Fruit fly (Drosophila melanogaster) whole organism, embryonic: ENCODE measurements around the gene CG44836.

Experiments
- Atf-2 ChIP-seq: fragments of 200-800 bp; sonication (Bioruptor generic); optimal IDR thresholded peaks from 2 replicates; lab custom pipeline; 2016; ENCODE audit warnings: missing biosample characterization, missing genetic modification characterization
- B-H1 ChIP-seq: fragments of 200-800 bp; sonication (Bioruptor generic); IDR thresholded peaks from 3 replicates; pipeline ENCODE4 v1.3.6; 2022; ENCODE audit warnings: missing biosample characterization, missing genetic modification characterization
- CG10147 ChIP-seq: fragments of 200-800 bp; sonication (Bioruptor generic); optimal IDR thresholded peaks from 2 replicates; lab custom pipeline; 2019; ENCODE audit warnings: missing biosample characterization, mild to moderate bottlenecking, missing genetic modification characterization, moderate library complexity
- CG12659 ChIP-seq: fragments of 200-800 bp; sonication (Bioruptor generic); optimal IDR thresholded peaks from 3 replicates; lab custom pipeline; 2017; ENCODE audit warnings: mild to moderate bottlenecking, missing biosample characterization, missing genetic modification reagents, missing genetic modification characterization
- CG13287 ChIP-seq: fragments of 200-800 bp; sonication (Bioruptor generic); IDR thresholded peaks from 2 replicates; pipeline ENCODE4 v1.3.6; 2022; ENCODE audit warnings: missing biosample characterization, missing genetic modification characterization; ENCODE audit not compliant: partially characterized antibody
- CG14710 ChIP-seq: fragments of 200-800 bp; sonication (Bioruptor generic); optimal IDR thresholded peaks from 3 replicates; lab custom pipeline; 2019; ENCODE audit warnings: missing biosample characterization, mild to moderate bottlenecking, missing genetic modification characterization, moderate library complexity
- CG15514 ChIP-seq: fragments of 200-800 bp; sonication (Bioruptor generic); optimal IDR thresholded peaks from 3 replicates; lab custom pipeline; 2017; ENCODE audit warnings: missing biosample characterization, missing genetic modification characterization, mild to moderate bottlenecking, moderate library complexity, missing genetic modification reagents
- CG18764 ChIP-seq: fragments of 200-800 bp; sonication (Bioruptor generic); optimal IDR thresholded peaks from 3 replicates; lab custom pipeline; 2016; ENCODE audit warnings: missing biosample characterization, missing genetic modification characterization
- CG31441 ChIP-seq: fragments of 200-800 bp; sonication (Bioruptor generic); IDR thresholded peaks from 2 replicates; pipeline ENCODE4 v1.3.6; 2022; ENCODE audit warnings: missing biosample characterization, missing genetic modification characterization
- CG34422 ChIP-seq: fragments of 200-800 bp; sonication (Bioruptor generic); IDR thresholded peaks from 3 replicates; pipeline ENCODE4 v1.3.6; 2022; ENCODE audit warnings: missing biosample characterization, missing genetic modification characterization
- CG4282 ChIP-seq: fragments of 200-800 bp; sonication (Bioruptor generic); optimal IDR thresholded peaks from 2 replicates; lab custom pipeline; 2016; ENCODE audit warnings: missing biosample characterization, missing genetic modification characterization
- CG4404 ChIP-seq: fragments of 200-800 bp; sonication (Bioruptor generic); IDR thresholded peaks from 2 replicates; pipeline ENCODE4 v1.3.6; 2022; ENCODE audit warnings: missing biosample characterization, missing genetic modification characterization
- CG6272 ChIP-seq: fragments of 200-800 bp; sonication (Bioruptor generic); IDR thresholded peaks from 2 replicates; pipeline ENCODE4 v1.3.6; 2022; ENCODE audit warnings: missing biosample characterization, missing genetic modification characterization
- CG7357 ChIP-seq: fragments of 200-800 bp; sonication (Bioruptor generic); IDR thresholded peaks from 3 replicates; pipeline ENCODE4 v1.3.6; 2022; ENCODE audit warnings: missing biosample characterization, missing genetic modification characterization
- CG7839 ChIP-seq: fragments of 200-800 bp; sonication (Bioruptor generic); optimal IDR thresholded peaks from 3 replicates; lab custom pipeline; 2018; ENCODE audit warnings: missing biosample characterization, mild to moderate bottlenecking, missing genetic modification characterization, moderate library complexity
- CG8944 ChIP-seq: fragments of 200-800 bp; sonication (Bioruptor generic); optimal IDR thresholded peaks from 3 replicates; lab custom pipeline; 2016; ENCODE audit warnings: missing biosample characterization, missing genetic modification characterization
- CG9727 ChIP-seq: fragments of 200-800 bp; sonication (Bioruptor generic); optimal IDR thresholded peaks from 3 replicates; lab custom pipeline; 2017; ENCODE audit warnings: missing biosample characterization, mild to moderate bottlenecking, missing genetic modification characterization
- CrebB ChIP-seq: fragments of 200-800 bp; sonication (Bioruptor generic); optimal IDR thresholded peaks from 3 replicates; lab custom pipeline; 2018; ENCODE audit warnings: missing biosample characterization, mild to moderate bottlenecking, missing genetic modification characterization
- Dp ChIP-seq: fragments of 200-800 bp; sonication (Bioruptor generic); optimal IDR thresholded peaks from 2 replicates; lab custom pipeline; 2018; ENCODE audit warnings: missing biosample characterization, mild to moderate bottlenecking, missing genetic modification characterization, moderate library complexity
- Dref ChIP-seq: fragments of 200-800 bp; sonication (Bioruptor generic); IDR thresholded peaks from 2 replicates; pipeline ENCODE4 v1.3.6; 2022; ENCODE audit warnings: missing biosample characterization, missing genetic modification characterization
- Ets97D ChIP-seq: fragments of 200-800 bp; sonication (Bioruptor generic); optimal IDR thresholded peaks from 3 replicates; lab custom pipeline; 2016; ENCODE audit warnings: missing biosample characterization, missing genetic modification characterization
- HLH4C ChIP-seq: fragments of 200-800 bp; sonication (Bioruptor generic); IDR thresholded peaks from 3 replicates; pipeline ENCODE4 v1.3.6; 2022; ENCODE audit warnings: missing biosample characterization, missing genetic modification characterization; ENCODE audit not compliant: partially characterized antibody
- HLH54F ChIP-seq: fragments of 200-800 bp; sonication (Bioruptor generic); optimal IDR thresholded peaks from 3 replicates; lab custom pipeline; 2016; ENCODE audit warnings: missing biosample characterization, missing genetic modification characterization
- MBD-R2 ChIP-seq: fragments of 200-800 bp; sonication (Bioruptor generic); IDR thresholded peaks from 2 replicates; pipeline ENCODE4 v1.3.6; 2022; ENCODE audit warnings: missing biosample characterization, missing genetic modification characterization
- Myb ChIP-seq: fragments of 200-800 bp; sonication (Bioruptor generic); optimal IDR thresholded peaks from 2 replicates; lab custom pipeline; 2016; ENCODE audit warnings: missing biosample characterization, missing genetic modification characterization
- Oli ChIP-seq: fragments of 200-800 bp; sonication (Bioruptor generic); optimal IDR thresholded peaks from 2 replicates; lab custom pipeline; 2018; ENCODE audit warnings: missing biosample characterization, mild to moderate bottlenecking, missing genetic modification characterization, moderate library complexity
- Stat92E ChIP-seq, 3 experiments: fragments of >200 bp in 2 of 3; fragments of 200-800 bp in 1 of 3; sonication (Bioruptor generic) in 1 of 3; optimal IDR thresholded peaks; 2 replicates each; lab custom pipeline; 2017 to 2019; ENCODE audit warnings: missing biosample characterization in 3 of 3, missing genetic modification characterization in 3 of 3, mild to moderate bottlenecking in 1 of 3, moderate library complexity in 1 of 3
- YL-1 ChIP-seq: fragments of 200-800 bp; sonication (Bioruptor generic); optimal IDR thresholded peaks from 3 replicates; lab custom pipeline; 2017; ENCODE audit warnings: missing biosample characterization, mild to moderate bottlenecking, missing genetic modification characterization
- ash1 ChIP-seq: fragments of 200-800 bp; sonication (Bioruptor generic); optimal IDR thresholded peaks from 2 replicates; lab custom pipeline; 2018; ENCODE audit warnings: missing biosample characterization, mild to moderate bottlenecking, missing genetic modification characterization
- bbx ChIP-seq: fragments of 200-800 bp; sonication (Bioruptor generic); IDR thresholded peaks from 2 replicates; pipeline ENCODE4 v1.3.6; 2022; ENCODE audit warnings: missing biosample characterization, missing genetic modification characterization; ENCODE audit not compliant: partially characterized antibody
- crp ChIP-seq, 2 experiments: fragments of 200-800 bp; sonication (Bioruptor generic); optimal IDR thresholded peaks; 2 replicates in 1 of 2; 3 replicates in 1 of 2; lab custom pipeline; 2017; ENCODE audit warnings: missing biosample characterization in 2 of 2, missing genetic modification characterization in 2 of 2, mild to moderate bottlenecking in 1 of 2, moderate library complexity in 1 of 2
- exex ChIP-seq: fragments of 200-800 bp; sonication (Bioruptor generic); optimal IDR thresholded peaks from 4 replicates; lab custom pipeline; 2018; ENCODE audit warnings: missing biosample characterization, mild to moderate bottlenecking, missing genetic modification characterization, moderate library complexity
- fd64A ChIP-seq: fragments of 200-800 bp; sonication (Bioruptor generic); optimal IDR thresholded peaks from 3 replicates; lab custom pipeline; 2018; ENCODE audit warnings: missing biosample characterization, mild to moderate bottlenecking, missing genetic modification characterization
- gem ChIP-seq: fragments of 200-800 bp; sonication (Bioruptor generic); optimal IDR thresholded peaks from 2 replicates; lab custom pipeline; 2019; ENCODE audit warnings: missing biosample characterization, mild to moderate bottlenecking, missing genetic modification characterization, moderate library complexity
- jing ChIP-seq: fragments of 200-800 bp; sonication (Bioruptor generic); optimal IDR thresholded peaks from 2 replicates; lab custom pipeline; 2018; ENCODE audit warnings: missing biosample characterization, mild to moderate bottlenecking, missing genetic modification characterization
- lov ChIP-seq, 2 experiments: fragments of 200-800 bp in 1 of 2; fragments of >200 bp in 1 of 2; sonication (Bioruptor generic) in 1 of 2; IDR thresholded peaks in 1 of 2; optimal IDR thresholded peaks in 1 of 2; 2 replicates in 1 of 2; 3 replicates in 1 of 2; pipeline versions ENCODE4 v1.3.6 to Lab custom; 2017 to 2022; ENCODE audit warnings: missing biosample characterization in 1 of 2, missing genetic modification characterization in 1 of 2
- mld ChIP-seq: fragments of 200-800 bp; sonication (Bioruptor generic); IDR thresholded peaks from 3 replicates; pipeline ENCODE4 v1.3.6; 2022; ENCODE audit warnings: missing biosample characterization, missing genetic modification characterization; ENCODE audit not compliant: partially characterized antibody
- phol ChIP-seq: fragments of 200-800 bp; sonication (Bioruptor generic); optimal IDR thresholded peaks from 3 replicates; lab custom pipeline; 2018; ENCODE audit warnings: missing biosample characterization, mild to moderate bottlenecking, missing genetic modification characterization, moderate library complexity
- psq ChIP-seq: fragments of 200-800 bp; sonication (Bioruptor generic); optimal IDR thresholded peaks from 2 replicates; lab custom pipeline; 2017; ENCODE audit warnings: missing biosample characterization, missing genetic modification characterization
- tin ChIP-seq: fragments of 200-800 bp; sonication (Bioruptor generic); optimal IDR thresholded peaks from 3 replicates; lab custom pipeline; 2016; ENCODE audit warnings: missing biosample characterization, missing genetic modification characterization
- trem ChIP-seq: fragments of 200-800 bp; optimal IDR thresholded peaks from 3 replicates; lab custom pipeline; 2019; ENCODE audit warnings: missing biosample characterization, mild to moderate bottlenecking, missing genetic modification characterization, moderate library complexity
- trh ChIP-seq: fragments of 200-800 bp; sonication (Bioruptor generic); optimal IDR thresholded peaks from 2 replicates; lab custom pipeline; 2016; ENCODE audit warnings: missing biosample characterization, missing genetic modification characterization
- unpg ChIP-seq: fragments of 200-800 bp; sonication (Bioruptor generic); optimal IDR thresholded peaks from 3 replicates; lab custom pipeline; 2018; ENCODE audit warnings: missing biosample characterization, mild to moderate bottlenecking, missing genetic modification characterization, moderate library complexity
- vnd ChIP-seq: fragments of 200-800 bp; sonication (Bioruptor generic); IDR thresholded peaks from 3 replicates; pipeline ENCODE4 v1.3.6; 2022; ENCODE audit warnings: missing biosample characterization, missing genetic modification characterization; ENCODE audit not compliant: partially characterized antibody
- vvl ChIP-seq: fragments of 200-800 bp; sonication (Bioruptor generic); IDR thresholded peaks from 2 replicates; pipeline ENCODE4 v1.3.6; 2022; ENCODE audit warnings: missing biosample characterization, missing genetic modification characterization
- zen ChIP-seq: fragments of 200-800 bp; sonication (Bioruptor generic); optimal IDR thresholded peaks from 3 replicates; lab custom pipeline; 2018; ENCODE audit warnings: missing biosample characterization, mild to moderate bottlenecking, missing genetic modification characterization, moderate library complexity
- zf30C ChIP-seq: fragments of 200-800 bp; sonication (Bioruptor generic); optimal IDR thresholded peaks from 3 replicates; lab custom pipeline; 2018; ENCODE audit warnings: missing biosample characterization, mild to moderate bottlenecking, missing genetic modification characterization
- zfh2 ChIP-seq: fragments of 200-800 bp; sonication (Bioruptor generic); optimal IDR thresholded peaks from 2 replicates; lab custom pipeline; 2016; ENCODE audit warnings: missing biosample characterization, missing genetic modification characterization

CG44836 gene

dm6 chr3L:16351770-16352429 lies 48.2 kb downstream of the CG44836 start, which contains the start of the genes Golgin104 and Tcs3 (continued):
- TF ChIP-seq ash1 (GFP tag; lab: Kevin White, UChicago) (no peak), vnd (GFP tag; lab: Robert Waterston, UW) (no peak), Oli (tag; lab: Kevin White, UChicago) (no peak), HLH54F (GFP tag; lab: Kevin White, UChicago) (no peak), vvl (peak; percentile 19; the same call in 1 of the 2 replicates), CG15514 (GFP tag; lab: Kevin White, UChicago) (peak; percentile 36), HLH4C (GFP tag; lab: Robert Waterston, UW) (0 out of 3 replicates have a peak, but pooled peaks have one; percentile 17), tin (GFP tag; lab: Kevin White, UChicago) (no peak), CG12659 (peak; percentile 26), CG8944 (GFP tag; lab: Kevin White, UChicago) (no peak), CG10147 (GFP tag; lab: Kevin White, UChicago) (no peak), gem (no peak), fd64A (no peak), zf30C (no peak), Dp (GFP tag; lab: Kevin White, UChicago) (peak; percentile 45), Stat92E (GFP tag; optimal IDR thresholded peaks at IDR 0.05; lab: Kevin White, UChicago) (peak in 1 of 3 experiments; percentile 80), mld (GFP tag; lab: Robert Waterston, UW) (no peak), CrebB (tag; lab: Kevin White, UChicago) (no peak), CG31441 (GFP tag; lab: Robert Waterston, UW) (no peak), jing (no peak), lov (optimal IDR thresholded peaks at IDR 0.05; lab: Kevin White, UChicago) (no peak), lov (GFP tag; IDR thresholded peaks at IDR 0.05; lab: Robert Waterston, UW) (no peak), MBD-R2 (GFP tag; lab: Robert Waterston, UW) (peak; percentile 99), crp (GFP tag; optimal IDR thresholded peaks at IDR 0.05; lab: Kevin White, UChicago) (peak; percentile 91 to 96), B-H1 (GFP tag; lab: Robert Waterston, UW) (no peak), phol (peak; percentile 4), zfh2 (GFP tag; lab: Kevin White, UChicago) (no peak), Dref (no peak), CG9727 (GFP tag; lab: Kevin White, UChicago) (no peak), CG7357 (no peak), bbx (no peak), CG4282 (no peak), unpg (GFP tag; lab: Kevin White, UChicago) (no peak), CG18764 (GFP tag; lab: Kevin White, UChicago) (no peak), zen (peak; percentile 73), CG34422 (GFP tag; lab: Robert Waterston, UW) (peak; percentile 49; the same call in 1 of the 3 replicates), CG6272 (GFP tag; lab: Robert Waterston, UW) (no peak), psq (GFP tag; lab: Kevin White, UChicago) (no peak), Atf-2 (GFP tag; lab: Kevin White, UChicago) (no peak), trem (tag; lab: Kevin White, UChicago) (peak; percentile 99), trh (no peak), Ets97D (GFP tag; lab: Kevin White, UChicago) (peak; percentile 26), exex (tag; lab: Kevin White, UChicago) (peak; percentile 8), CG7839 (tag; lab: Kevin White, UChicago) (no peak), CG13287 (GFP tag; lab: Robert Waterston, UW) (peak; percentile 49; the same call in 1 of the 2 replicates), CG14710 (tag; lab: Kevin White, UChicago) (peak; percentile 30), YL-1 (GFP tag; lab: Kevin White, UChicago) (peak; percentile 63), CG4404 (GFP tag; lab: Robert Waterston, UW) (no peak), Myb (GFP tag; lab: Kevin White, UChicago) (peak; percentile 31)
